Worm (Caenorhabditis elegans) whole organism, L2 larva: ENCODE measurements around the gene lev-9.

Source experiments
- ceh-82 ChIP-seq: fragments of 150-350 bp; optimal IDR thresholded peaks from 2 replicates; lab custom pipeline; 2014; ENCODE audit warnings: missing biosample characterization, missing genetic modification characterization
- nhr-129 ChIP-seq: fragments of 150-350 bp; optimal IDR thresholded peaks from 2 replicates; lab custom pipeline; 2014; ENCODE audit warnings: missing biosample characterization, missing genetic modification characterization
- nhr-25 ChIP-seq: fragments of 150-350 bp; sonication (generic microtip); optimal IDR thresholded peaks from 3 replicates; lab custom pipeline; 2014; ENCODE audit warnings: missing biosample characterization, missing genetic modification characterization

DNA sequence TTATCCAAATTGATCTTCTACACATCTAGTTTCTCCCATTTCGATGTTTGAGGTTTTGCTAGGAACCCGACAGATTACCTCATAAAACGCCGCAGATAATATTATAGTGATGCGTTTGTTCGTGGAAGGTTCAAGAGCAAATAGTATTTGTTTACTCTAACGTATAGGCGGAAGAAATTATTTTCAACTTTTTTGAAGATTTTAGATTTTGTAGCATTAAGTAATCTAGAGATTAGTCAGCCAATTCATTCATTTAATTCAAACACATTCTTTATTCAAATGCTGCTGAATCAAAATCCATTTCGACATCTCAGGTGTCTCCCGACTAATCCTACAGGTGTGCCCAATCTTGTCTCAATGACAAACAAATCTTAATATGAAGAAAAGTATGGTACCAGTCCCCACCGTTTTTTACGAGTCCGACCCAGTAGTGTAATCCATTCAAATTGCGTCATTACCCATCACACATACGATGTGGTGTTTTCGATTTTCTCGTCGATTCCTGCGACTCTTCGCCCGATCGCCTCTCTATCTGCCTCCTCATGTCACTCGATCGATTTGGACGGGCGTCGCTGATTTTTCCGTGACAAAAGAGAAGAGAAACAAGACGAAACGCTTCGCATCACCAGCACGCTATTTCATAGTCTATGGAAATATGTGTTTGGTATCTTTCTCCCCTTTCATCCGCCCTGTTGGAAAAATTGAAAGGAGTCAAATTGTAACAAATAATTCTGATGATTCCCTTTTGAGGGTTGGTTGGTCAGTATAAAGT lies 37.4 kb downstream of the lev-9 start:
- TF ChIP-seq ceh-82 (no peak), nhr-129 (tag; lab: Kevin White, UChicago) (peak; percentile 98), nhr-25 (tag; lab: Kevin White, UChicago) (peak; percentile 68)
